Worm (Caenorhabditis elegans) whole organism, L3 larva: ENCODE data around the gene dkf-2.

Source experiments
- R02D3.7 ChIP-seq: fragments of 150-350 bp; optimal IDR thresholded peaks from 2 replicates; lab custom pipeline; 2014; ENCODE audit warnings: missing biosample characterization, missing genetic modification characterization
- ZK546.5 ChIP-seq: sonication (generic microtip); optimal IDR thresholded peaks from 2 replicates; lab custom pipeline; 2017; ENCODE audit warnings: missing biosample characterization, missing genetic modification characterization
- ama-1 ChIP-seq: fragments of 150-350 bp; optimal IDR thresholded peaks from 2 replicates; lab custom pipeline; 2018
- ceh-16 ChIP-seq: sonication (generic microtip); optimal IDR thresholded peaks from 2 replicates; lab custom pipeline; 2017; ENCODE audit warnings: missing biosample characterization, missing genetic modification characterization
- ceh-28 ChIP-seq: fragments of 150-350 bp; optimal IDR thresholded peaks from 2 replicates; lab custom pipeline; 2014; ENCODE audit warnings: missing biosample characterization, missing genetic modification reagents, missing genetic modification characterization
- egl-5 ChIP-seq: fragments of 150-350 bp; optimal IDR thresholded peaks from 2 replicates; lab custom pipeline; 2017; ENCODE audit warnings: missing biosample characterization, missing genetic modification reagents, missing genetic modification characterization, inconsistent platforms
- elt-1 ChIP-seq: fragments of 150-350 bp; optimal IDR thresholded peaks from 2 replicates; lab custom pipeline; 2014; ENCODE audit warnings: missing biosample characterization, missing genetic modification characterization
- elt-2 ChIP-seq: sonication (generic microtip); optimal IDR thresholded peaks from 2 replicates; lab custom pipeline; 2016; ENCODE audit warnings: missing genetic modification reagents, mild to moderate bottlenecking, missing genetic modification characterization, missing compliant biosample characterization
- eor-1 ChIP-seq, 2 experiments: fragments of 150-350 bp; optimal IDR thresholded peaks; 2 replicates each; lab custom pipeline; 2014 to 2018; ENCODE audit warnings: missing biosample characterization in 2 of 2, missing genetic modification characterization in 2 of 2
- fkh-10 ChIP-seq: sonication (generic microtip); optimal IDR thresholded peaks from 2 replicates; lab custom pipeline; 2017; ENCODE audit warnings: missing biosample characterization, missing genetic modification reagents, missing genetic modification characterization
- fkh-2 ChIP-seq: fragments of 150-350 bp; optimal IDR thresholded peaks from 2 replicates; lab custom pipeline; 2014; ENCODE audit warnings: missing biosample characterization, missing genetic modification reagents, missing genetic modification characterization
- fos-1 ChIP-seq: fragments of 150-350 bp; optimal IDR thresholded peaks from 2 replicates; lab custom pipeline; 2014; ENCODE audit warnings: missing biosample characterization, missing genetic modification characterization
- hmg-11 ChIP-seq: sonication (generic microtip); optimal IDR thresholded peaks from 2 replicates; lab custom pipeline; 2016; ENCODE audit warnings: missing genetic modification characterization, missing compliant biosample characterization
- jun-1 ChIP-seq: fragments of 150-350 bp; optimal IDR thresholded peaks from 2 replicates; lab custom pipeline; 2014; ENCODE audit warnings: missing biosample characterization, missing genetic modification reagents, missing genetic modification characterization
- lin-39 ChIP-seq: fragments of 150-350 bp; optimal IDR thresholded peaks from 2 replicates; lab custom pipeline; 2018; ENCODE audit warnings: missing biosample characterization, missing genetic modification reagents, missing genetic modification characterization
- lsy-12 ChIP-seq: sonication (generic microtip); optimal IDR thresholded peaks from 2 replicates; lab custom pipeline; 2016; ENCODE audit warnings: mild to moderate bottlenecking, missing genetic modification characterization, missing compliant biosample characterization
- mdl-1 ChIP-seq: fragments of 150-350 bp; optimal IDR thresholded peaks from 2 replicates; lab custom pipeline; 2014; ENCODE audit warnings: missing biosample characterization, missing genetic modification characterization
- mml-1 ChIP-seq: fragments of 150-350 bp; sonication (generic microtip); optimal IDR thresholded peaks from 3 replicates; lab custom pipeline; 2014; ENCODE audit warnings: missing biosample characterization, missing genetic modification characterization
- nfya-1 ChIP-seq: sonication (generic microtip); optimal IDR thresholded peaks from 2 replicates; lab custom pipeline; 2017; ENCODE audit warnings: missing genetic modification characterization, mild to moderate bottlenecking, missing compliant biosample characterization, antibody characterized with exemption, moderate library complexity; ENCODE audit not compliant: insufficient read depth
- nhr-11 ChIP-seq: fragments of 150-350 bp; optimal IDR thresholded peaks from 2 replicates; lab custom pipeline; 2014; ENCODE audit warnings: missing biosample characterization, missing genetic modification characterization
- nhr-12 ChIP-seq: fragments of 150-350 bp; optimal IDR thresholded peaks from 2 replicates; lab custom pipeline; 2014; ENCODE audit warnings: missing biosample characterization, missing genetic modification characterization
- nhr-237 ChIP-seq: fragments of 150-350 bp; optimal IDR thresholded peaks from 2 replicates; lab custom pipeline; 2014; ENCODE audit warnings: missing biosample characterization, missing genetic modification characterization
- nhr-25 ChIP-seq: sonication (generic microtip); optimal IDR thresholded peaks from 2 replicates; lab custom pipeline; 2017; ENCODE audit warnings: missing biosample characterization, missing genetic modification characterization
- nhr-28 ChIP-seq: fragments of 150-350 bp; optimal IDR thresholded peaks from 2 replicates; lab custom pipeline; 2014; ENCODE audit warnings: missing biosample characterization, missing genetic modification characterization
- nhr-43 ChIP-seq: sonication (generic microtip); optimal IDR thresholded peaks from 2 replicates; lab custom pipeline; 2016; ENCODE audit warnings: mild to moderate bottlenecking, missing genetic modification characterization, missing compliant biosample characterization; ENCODE audit not compliant: poor library complexity, severe bottlenecking
- nhr-76 ChIP-seq: fragments of 150-350 bp; sonication (generic microtip); optimal IDR thresholded peaks from 5 replicates; lab custom pipeline; 2014; ENCODE audit warnings: missing biosample characterization, missing genetic modification characterization
- nhr-77 ChIP-seq: fragments of 150-350 bp; optimal IDR thresholded peaks from 2 replicates; lab custom pipeline; 2014; ENCODE audit warnings: missing biosample characterization, missing genetic modification characterization
- skn-1 ChIP-seq: fragments of 150-350 bp; optimal IDR thresholded peaks from 2 replicates; lab custom pipeline; 2014; ENCODE audit warnings: missing biosample characterization, missing genetic modification characterization
- snpc-4 ChIP-seq: fragments of 150-350 bp; optimal IDR thresholded peaks from 2 replicates; lab custom pipeline; 2014; ENCODE audit warnings: missing biosample characterization, missing genetic modification characterization
- ztf-4 ChIP-seq: fragments of 150-350 bp; optimal IDR thresholded peaks from 2 replicates; lab custom pipeline; 2014; ENCODE audit warnings: missing biosample characterization, missing genetic modification characterization

dkf-2 gene

ce11 chrV:16749473-16749872 lies 2.1 kb downstream of the dkf-2 start:
- TF ChIP-seq egl-5 (tag; lab: Kevin White, UChicago) (no peak), lin-39 (tag; lab: Kevin White, UChicago) (no peak), nhr-11 (no peak), mdl-1 (tag; lab: Kevin White, UChicago) (no peak), lsy-12 (tag; lab: Kevin White, UChicago) (no peak), jun-1 (no peak), nhr-28 (no peak), ceh-28 (tag; lab: Kevin White, UChicago) (no peak), nhr-76 (tag; lab: Kevin White, UChicago) (no peak), nhr-25 (no peak), ceh-16 (tag; lab: Kevin White, UChicago) (no peak)

DNA sequence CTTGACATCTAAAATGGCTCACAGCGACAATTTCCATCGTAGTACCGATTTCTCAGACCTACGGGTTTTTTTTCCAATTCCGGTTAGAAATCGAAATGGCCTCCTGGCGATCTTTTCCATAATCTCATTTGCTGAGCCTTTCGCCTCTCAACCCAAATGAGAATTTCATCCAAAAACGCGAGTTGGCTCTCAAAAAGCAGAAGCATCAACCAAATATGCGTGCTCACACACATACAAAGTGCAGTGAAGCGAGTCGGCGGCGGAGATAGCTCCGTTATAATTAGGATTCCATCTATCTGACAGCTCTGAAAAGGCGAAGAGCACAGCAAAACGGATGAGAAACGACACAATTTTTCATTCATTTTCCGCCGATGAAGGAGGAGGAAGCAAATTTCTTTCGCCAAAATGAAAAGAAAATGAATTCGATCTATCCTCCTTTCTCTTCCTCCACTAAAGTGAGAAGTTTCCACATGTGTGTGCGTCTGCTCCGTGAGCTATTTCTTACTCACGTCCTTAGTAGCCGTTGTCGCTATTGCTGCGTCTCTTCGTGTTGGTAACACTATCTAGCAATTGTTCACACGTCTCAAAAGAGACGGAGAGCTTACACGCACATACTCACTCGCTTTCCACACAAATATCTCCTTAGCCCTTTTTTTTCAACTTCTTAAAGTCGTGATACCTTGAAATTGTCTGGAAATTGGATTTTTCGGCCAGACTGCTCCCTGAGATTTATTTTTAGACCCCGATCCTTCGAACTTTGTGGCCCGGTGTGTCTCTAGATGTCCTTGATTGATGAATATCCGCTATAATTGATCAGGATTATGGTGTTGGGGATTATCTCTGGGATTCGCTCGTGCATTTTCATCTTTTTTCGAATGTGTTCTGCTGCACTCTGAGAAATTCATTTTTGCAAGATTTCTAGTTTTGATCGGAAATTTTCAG lies 4.9 kb downstream of the dkf-2 start:
- TF ChIP-seq ZK546.5 (no peak), nfya-1 (tag; lab: Kevin White, UChicago) (peak; percentile 21), lin-39 (tag; lab: Kevin White, UChicago) (no peak), eor-1 (tag; optimal IDR thresholded peaks at IDR 0.05; lab: Kevin White, UChicago) (no peak), R02D3.7 (tag; lab: Kevin White, UChicago) (no peak), hmg-11 (tag; lab: Kevin White, UChicago) (peak; percentile 35), fkh-10 (GFP tag; lab: Kevin White, UChicago) (peak; percentile 27), mdl-1 (tag; lab: Kevin White, UChicago) (no peak)

DNA sequence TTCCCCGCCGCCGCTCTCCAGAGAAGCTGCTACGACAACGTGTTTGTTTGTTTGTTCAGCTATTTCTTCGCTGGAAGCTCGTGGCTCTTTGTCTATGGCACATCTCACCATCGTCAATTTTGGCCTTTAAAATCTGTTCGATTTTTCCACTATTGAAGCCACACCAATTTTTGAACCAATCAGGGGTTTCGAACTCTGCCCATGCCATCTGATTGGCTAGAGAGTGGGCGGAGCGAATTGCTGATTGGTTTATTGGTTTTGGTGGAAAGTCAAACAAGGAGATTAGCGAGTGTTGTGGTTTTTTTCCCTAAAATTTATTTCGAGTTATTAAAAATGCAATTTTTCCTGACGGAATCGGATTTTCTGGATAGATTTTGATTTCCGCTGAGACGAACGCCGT lies 8.7 kb downstream of the dkf-2 start:
- TF ChIP-seq nhr-25 (no peak), nfya-1 (tag; lab: Kevin White, UChicago) (peak; percentile 75)

ce11 chrV:16759937-16760336 lies 12.5 kb downstream of the dkf-2 start:
- TF ChIP-seq nhr-77 (tag; lab: Kevin White, UChicago), result no peak
- TF ChIP-seq fkh-2 (tag; lab: Kevin White, UChicago), result no peak
- no peak for TF ChIP-seq snpc-4 (tag; lab: Kevin White, UChicago)
- TF ChIP-seq ama-1 (lab: Kevin White, UChicago), result no peak
- TF ChIP-seq skn-1, result no peak
- no peak for TF ChIP-seq nhr-12 (tag; lab: Kevin White, UChicago)
- no peak for TF ChIP-seq elt-2
- TF ChIP-seq ztf-4 (tag; lab: Kevin White, UChicago), result no peak
- no peak for TF ChIP-seq egl-5 (tag; lab: Kevin White, UChicago)
- no peak for TF ChIP-seq nhr-237 (tag; lab: Kevin White, UChicago)
- TF ChIP-seq lsy-12 (tag; lab: Kevin White, UChicago), result no peak
- no peak for TF ChIP-seq fos-1 (tag; lab: Kevin White, UChicago)
- TF ChIP-seq, all 47 proteins: peak for 0

DNA sequence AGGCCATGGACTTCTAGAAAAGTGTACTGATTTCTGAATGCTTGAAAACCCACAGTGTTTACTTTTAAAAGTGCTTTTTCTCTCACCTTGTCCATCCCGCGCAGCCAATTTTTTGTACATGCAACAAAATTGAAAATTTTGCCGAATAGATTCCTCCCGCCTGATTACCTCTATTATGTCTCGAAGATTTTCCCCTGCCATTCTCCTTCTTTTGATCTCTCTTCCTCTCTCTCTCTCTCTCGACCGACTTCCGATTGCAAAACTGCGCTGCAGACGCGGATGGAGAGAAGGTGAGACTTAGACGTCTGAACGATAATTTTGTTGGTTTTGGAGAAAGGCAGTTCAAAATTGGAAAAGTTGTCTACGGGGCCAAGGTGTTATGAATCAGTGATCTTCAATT lies 27.0 kb downstream of the dkf-2 start:
- TF ChIP-seq fos-1 (tag; lab: Kevin White, UChicago), result no peak
- peak; percentile 34 for TF ChIP-seq nhr-25
- TF ChIP-seq, all 47 proteins: peak for 1

ce11 chrV:16778540-16779280 lies 31.3 kb downstream of the dkf-2 start:
- TF ChIP-seq elt-1 (tag; lab: Kevin White, UChicago) (peak; percentile 47), nhr-43 (peak; percentile 14), nhr-25 (peak; percentile 33), mml-1 (tag; lab: Kevin White, UChicago) (no peak)
